Fruit fly (Drosophila melanogaster) whole organism, wandering third instar larva: ENCODE results near the gene SmydA-2.

Experiments used
- Abd-B ChIP-seq: fragments of >200 bp; optimal IDR thresholded peaks from 2 replicates; lab custom pipeline; 2017; ENCODE audit warnings: missing biosample characterization, missing genetic modification characterization
- rgr ChIP-seq: fragments of 200-800 bp; sonication (Bioruptor generic); optimal IDR thresholded peaks from 3 replicates; lab custom pipeline; 2016; ENCODE audit warnings: missing biosample characterization, mild to moderate bottlenecking, missing genetic modification characterization

DNA sequence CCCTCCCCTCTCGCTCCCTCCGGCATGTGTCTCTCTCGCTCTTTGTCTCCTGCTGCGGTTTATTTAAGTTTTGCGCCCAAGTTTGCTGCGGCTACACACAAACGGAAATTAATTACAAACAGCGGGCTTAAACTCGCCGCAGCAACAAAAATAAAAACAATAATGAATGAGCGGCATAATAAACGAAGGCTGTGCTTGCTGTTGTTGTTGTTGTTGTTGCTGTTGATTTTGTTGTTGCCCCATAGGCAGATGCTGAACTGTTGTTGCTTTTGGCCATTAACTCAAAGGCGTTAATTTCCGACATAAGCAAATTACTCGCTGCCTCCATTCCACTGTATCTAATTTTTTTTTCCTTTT, 13.7 kb upstream of the SmydA-2 start:
- no peak for TF ChIP-seq rgr
- TF ChIP-seq Abd-B (GFP tag; lab: Kevin White, UChicago), result no peak
